Worm (Caenorhabditis elegans): ENCODE results near the gene rpb-12.

DNA sequence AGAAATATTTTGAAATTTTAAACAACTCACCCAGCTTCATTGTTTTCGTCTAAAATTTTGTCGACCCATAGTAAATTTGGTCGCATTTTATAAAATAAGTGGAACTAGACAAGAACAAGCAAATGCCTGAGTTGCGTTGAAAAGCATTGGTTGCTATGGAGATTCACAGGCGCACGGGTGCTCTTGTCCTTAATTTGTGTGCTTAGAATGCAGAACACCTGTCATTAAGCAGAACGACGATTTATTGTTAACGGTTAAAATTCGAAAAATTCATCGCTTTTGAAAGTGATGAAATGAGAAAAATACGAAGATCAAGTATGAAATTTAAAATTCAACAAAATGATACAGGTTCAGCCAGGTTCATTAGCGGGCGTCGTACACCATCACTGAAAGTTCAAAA, 558 bp downstream of the rpb-12 start, which contains the start of gene daf-10:
- TF ChIP-seq elt-3 (tag; optimal IDR thresholded peaks at IDR 0.05) (no peak), nhr-237 (tag; optimal IDR thresholded peaks at IDR 0.05) (no peak), sem-2 (GFP tag; optimal IDR thresholded peaks at IDR 0.05) (no peak), pha-4 (tag; optimal IDR thresholded peaks at IDR 0.05) (no peak), snpc-4 (tag; optimal IDR thresholded peaks at IDR 0.05) (no peak), nhr-76 (tag; optimal IDR thresholded peaks at IDR 0.05) (no peak), unc-62 (GFP tag; optimal IDR thresholded peaks at IDR 0.05) (no peak), ces-1 (GFP tag; optimal IDR thresholded peaks at IDR 0.05) (no peak), nhr-12 (tag; optimal IDR thresholded peaks at IDR 0.05) (no peak), elt-1 (tag; optimal IDR thresholded peaks at IDR 0.05; ENCODE audit: borderline replicate concordance, insufficient read depth) (no peak), ceh-83 (GFP tag; optimal IDR thresholded peaks at IDR 0.05) (no peak), nhr-28 (tag; optimal IDR thresholded peaks at IDR 0.05) (no peak), unc-39 (tag; optimal IDR thresholded peaks at IDR 0.05) (no peak)

Measured in whole organism, mixed stage, embryonic.